Worm (Caenorhabditis elegans): ENCODE measurements around the gene lido-7.

The lido-7 gene

ce11 chrII:2967064-2967463 is 21.0 kb upstream of the lido-7 start:
- TF ChIP-seq tbx-2 (tag; optimal IDR thresholded peaks at IDR 0.05), result peak; percentile 37
- TF ChIP-seq irx-1 (tag; optimal IDR thresholded peaks at IDR 0.05), result no peak
- TF ChIP-seq jun-1 (tag; optimal IDR thresholded peaks at IDR 0.05), result no peak
- no peak for TF ChIP-seq ceh-82 (tag; optimal IDR thresholded peaks at IDR 0.05)
- TF ChIP-seq nhr-11 (tag; optimal IDR thresholded peaks at IDR 0.05), result no peak
- no peak for TF ChIP-seq mdl-1 (tag; optimal IDR thresholded peaks at IDR 0.05)
- TF ChIP-seq lsy-2 (tag; optimal IDR thresholded peaks at IDR 0.05), result peak; percentile 8 to 20
- TF ChIP-seq nhr-237 (tag; optimal IDR thresholded peaks at IDR 0.05), result no peak
- no peak for TF ChIP-seq ceh-63 (GFP tag; optimal IDR thresholded peaks at IDR 0.05)
- TF ChIP-seq nhr-19 (GFP tag; conservative IDR thresholded peaks at IDR 0.05), result peak; percentile 31
- TF ChIP-seq zag-1 (tag; optimal IDR thresholded peaks at IDR 0.05), result no peak
- no peak for TF ChIP-seq lin-13 (GFP tag; optimal IDR thresholded peaks at IDR 0.05)
- no peak for TF ChIP-seq mef-2 (tag; optimal IDR thresholded peaks at IDR 0.05)
- TF ChIP-seq nhr-85 (tag), result peak; percentile 68
- TF ChIP-seq xbp-1 (tag; optimal IDR thresholded peaks at IDR 0.05), result no peak
- TF ChIP-seq fkh-10 (GFP tag; optimal IDR thresholded peaks at IDR 0.05), result no peak
- no peak for TF ChIP-seq sptf-1 (tag; optimal IDR thresholded peaks at IDR 0.05)
- no peak for TF ChIP-seq unc-130 (tag; optimal IDR thresholded peaks at IDR 0.05)
- TF ChIP-seq grh-1 (GFP tag; IDR thresholded peaks at IDR 0.05), result 0 out of 2 replicates have a peak, but pooled peaks have one; percentile 24
- TF ChIP-seq fkh-4 (tag; optimal IDR thresholded peaks at IDR 0.05; ENCODE audit: borderline replicate concordance), result no peak
- TF ChIP-seq lin-35 (GFP tag; optimal IDR thresholded peaks at IDR 0.05), result no peak
- no peak for TF ChIP-seq pag-3 (tag; optimal IDR thresholded peaks at IDR 0.05; ENCODE audit: borderline replicate concordance, insufficient read depth)
- no peak for TF ChIP-seq skn-1 (tag; optimal IDR thresholded peaks at IDR 0.05)
- TF ChIP-seq nhr-47 (tag; optimal IDR thresholded peaks at IDR 0.05), result peak; percentile 1
- TF ChIP-seq snpc-4 (tag; optimal IDR thresholded peaks at IDR 0.05), result no peak
- peak; percentile 67 for TF ChIP-seq lin-14 (GFP tag; optimal IDR thresholded peaks at IDR 0.05)
- TF ChIP-seq nhr-71 (tag; optimal IDR thresholded peaks at IDR 0.05), result peak; percentile 31
- TF ChIP-seq pax-3 (tag; optimal IDR thresholded peaks at IDR 0.05), result no peak
- TF ChIP-seq C16A3.4 (tag; optimal IDR thresholded peaks at IDR 0.05), result no peak
- peak; percentile 37 for TF ChIP-seq nhr-20 (tag; optimal IDR thresholded peaks at IDR 0.05)
- no peak for TF ChIP-seq sup-37 (GFP tag; optimal IDR thresholded peaks at IDR 0.05)
- peak; percentile 25 for TF ChIP-seq swsn-7 (tag; optimal IDR thresholded peaks at IDR 0.05)
- no peak for TF ChIP-seq sox-4 (tag; optimal IDR thresholded peaks at IDR 0.05)
- TF ChIP-seq unc-30 (tag; optimal IDR thresholded peaks at IDR 0.05), result no peak
- TF ChIP-seq aha-1 (tag; optimal IDR thresholded peaks at IDR 0.05), result no peak
- no peak for TF ChIP-seq unc-62 (GFP tag; optimal IDR thresholded peaks at IDR 0.05)
- no peak for TF ChIP-seq unc-98 (GFP tag; IDR thresholded peaks at IDR 0.05)
- no peak for TF ChIP-seq nhr-12 (tag; optimal IDR thresholded peaks at IDR 0.05)
- no peak for TF ChIP-seq ceh-8 (GFP tag; optimal IDR thresholded peaks at IDR 0.05)
- TF ChIP-seq ces-1 (GFP tag; optimal IDR thresholded peaks at IDR 0.05), result no peak
- TF ChIP-seq nhr-90 (tag; optimal IDR thresholded peaks at IDR 0.05; ENCODE audit: poor library complexity), result no peak
- no peak for TF ChIP-seq lin-39 (tag; optimal IDR thresholded peaks at IDR 0.05)
- TF ChIP-seq nhr-77 (tag; optimal IDR thresholded peaks at IDR 0.05), result peak; percentile 31
- peak; percentile 8 for TF ChIP-seq blmp-1 (tag; optimal IDR thresholded peaks at IDR 0.05)
- peak; percentile 6 to 23 for TF ChIP-seq efl-1 (optimal IDR thresholded peaks at IDR 0.05)
- peak in 1 of 2 experiments; percentile 88 for TF ChIP-seq efl-1 (GFP tag; optimal IDR thresholded peaks at IDR 0.05 in 1 of 2)
- TF ChIP-seq fkh-8 (tag; optimal IDR thresholded peaks at IDR 0.05), result no peak
- TF ChIP-seq hlh-17 (GFP tag; optimal IDR thresholded peaks at IDR 0.05; ENCODE audit: borderline replicate concordance), result no peak
- no peak for TF ChIP-seq elt-3 (tag; optimal IDR thresholded peaks at IDR 0.05)
- TF ChIP-seq snu-23 (GFP tag; optimal IDR thresholded peaks at IDR 0.05), result peak; percentile 7

All from whole organism, L1 larva.